Worm (Caenorhabditis elegans): Measurements from ENCODE around the gene nstp-1.

Gene nstp-1

DNA sequence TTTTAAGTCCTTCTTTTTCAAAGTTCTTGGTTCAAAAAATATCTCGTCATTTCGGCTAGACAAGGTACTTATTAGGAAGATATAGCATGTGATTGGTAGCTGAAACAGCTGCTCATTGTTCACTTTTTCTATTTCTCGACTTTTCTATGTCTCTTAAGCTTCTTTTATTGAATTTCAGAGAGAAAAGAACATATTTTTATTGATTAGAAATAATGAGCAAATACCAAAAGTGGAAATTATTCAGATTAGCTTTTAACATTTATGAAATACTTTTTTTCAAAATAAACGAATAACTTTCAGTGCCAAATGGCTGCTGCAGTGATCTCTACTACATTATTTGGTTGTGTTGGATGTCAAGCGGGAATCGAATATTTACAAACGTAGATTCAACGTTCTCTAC is at the start of gene nstp-1:
nstp-1 (plus strand) TSS at position 301 of the 400 bp plus-strand sequence.
- TF ChIP-seq F37B4.10 (GFP tag; IDR thresholded peaks at IDR 0.05) (no peak), snpc-1.1 (tag; optimal IDR thresholded peaks at IDR 0.05; ENCODE audit: insufficient read depth) (no peak), B0035.1 (tag; optimal IDR thresholded peaks at IDR 0.05) (no peak), ceh-40 (GFP tag; IDR thresholded peaks at IDR 0.05) (no peak), nhr-27 (tag; optimal IDR thresholded peaks at IDR 0.05) (no peak), let-526 (GFP tag; IDR thresholded peaks at IDR 0.05) (no peak), fkh-3 (tag; optimal IDR thresholded peaks at IDR 0.05) (no peak), egrh-3 (GFP tag; IDR thresholded peaks at IDR 0.05) (no peak), lin-40 (tag; optimal IDR thresholded peaks at IDR 0.05) (no peak), nhr-179 (tag; optimal IDR thresholded peaks at IDR 0.05) (no peak), sptf-2 (GFP tag; optimal IDR thresholded peaks at IDR 0.05) (no peak), madf-8 (GFP tag; conservative IDR thresholded peaks at IDR 0.05) (no peak), lsy-27 (tag; optimal IDR thresholded peaks at IDR 0.05; ENCODE audit: borderline replicate concordance, insufficient read depth) (no peak), chd-7 (tag; optimal IDR thresholded peaks at IDR 0.05) (no peak), hrde-1 (tag; optimal IDR thresholded peaks at IDR 0.05; ENCODE audit: borderline replicate concordance) (no peak)

DNA sequence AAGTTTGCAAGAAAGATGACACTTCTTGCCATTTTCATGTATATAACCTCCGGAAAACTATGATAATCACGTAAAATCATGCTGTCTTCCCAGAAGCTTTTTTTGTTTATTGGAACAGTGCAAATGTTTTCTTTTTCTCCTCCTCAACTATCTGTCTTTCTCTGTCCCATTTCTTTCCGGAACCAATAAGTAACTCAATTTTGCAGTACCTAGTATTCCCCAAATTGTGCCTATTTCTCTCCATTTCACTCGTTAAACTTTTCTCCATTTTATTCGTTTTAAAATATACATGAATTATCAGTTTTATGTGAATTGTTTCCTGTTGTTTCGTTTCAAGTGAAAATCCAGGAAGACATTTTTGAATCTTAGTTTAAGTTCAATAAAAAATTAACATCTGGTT is 41.2 kb upstream of the nstp-1 start:
- no peak for TF ChIP-seq C17E4.6 (GFP tag; IDR thresholded peaks at IDR 0.05)

DNA sequence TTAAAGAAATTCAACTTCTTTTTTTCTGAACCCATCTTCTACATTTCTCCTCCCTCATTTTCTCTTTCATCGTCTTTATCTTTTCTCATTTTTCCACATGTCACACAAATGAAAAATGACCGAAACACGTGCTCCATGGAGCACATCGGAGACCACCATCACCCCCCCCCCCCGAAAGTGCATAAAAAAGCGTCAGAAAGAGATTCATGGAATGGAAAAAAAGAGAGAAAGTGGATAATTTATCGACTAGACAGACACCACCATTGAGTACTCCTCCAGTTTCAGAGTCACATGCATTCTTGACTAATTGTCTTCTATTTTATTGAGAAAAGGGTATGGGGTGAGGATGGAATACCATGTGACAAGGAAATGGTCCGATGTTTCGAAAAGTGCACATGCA is 37.5 kb upstream of the nstp-1 start:
- peak; percentile 13 for TF ChIP-seq somi-1 (GFP tag; optimal IDR thresholded peaks at IDR 0.05)
- TF ChIP-seq lir-1 (GFP tag; conservative IDR thresholded peaks at IDR 0.05), result no peak
- peak; percentile 33 for TF ChIP-seq K12H6.12 (tag; optimal IDR thresholded peaks at IDR 0.05)
- peak in 1 of 3 experiments; percentile 17 for TF ChIP-seq lin-35 (GFP tag; optimal IDR thresholded peaks at IDR 0.05)

DNA sequence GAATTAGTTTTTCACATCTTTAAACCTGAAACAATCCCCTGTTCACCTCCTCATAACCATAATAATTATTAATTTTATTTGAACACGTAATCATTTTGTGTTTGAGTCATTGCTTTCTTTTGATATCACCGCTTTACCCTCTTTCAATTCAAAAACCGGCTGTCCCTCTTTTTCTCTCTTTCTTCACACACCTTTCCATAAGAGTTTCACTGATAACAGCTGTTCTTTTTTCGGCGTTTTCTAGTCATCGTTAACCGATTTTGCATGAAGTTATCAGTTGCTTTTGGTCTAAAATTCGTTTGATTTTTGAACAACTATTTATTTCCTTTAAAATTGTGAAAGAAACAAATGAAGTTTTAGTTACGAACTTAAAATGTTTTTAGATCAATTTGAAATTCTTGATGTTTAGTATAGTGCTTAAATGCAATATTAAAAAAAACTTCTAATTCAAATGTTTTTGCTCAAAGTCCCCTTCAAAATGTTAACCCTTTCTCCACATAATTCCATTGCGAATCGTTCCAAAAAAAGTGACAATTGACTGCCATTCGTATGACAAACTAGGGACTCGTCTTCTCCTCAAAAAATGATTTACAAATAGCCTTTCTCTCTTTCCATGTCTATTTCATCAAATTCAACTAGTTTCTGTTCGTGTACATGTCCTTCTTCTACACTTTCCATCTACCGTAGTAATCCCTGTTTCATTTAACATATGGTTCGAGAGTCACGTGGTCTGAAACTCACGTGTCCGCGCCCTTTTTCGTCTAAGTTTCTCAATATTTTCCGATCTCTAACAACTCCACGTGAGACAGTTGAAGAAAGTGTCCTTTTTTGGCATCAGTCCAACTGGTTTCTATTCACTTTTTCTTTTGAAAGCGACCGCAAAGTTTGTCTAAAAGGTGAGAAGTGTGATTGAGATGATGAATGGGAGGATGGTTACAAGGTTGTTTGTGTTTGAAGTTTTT is 35.3 kb upstream of the nstp-1 start:
- TF ChIP-seq nhr-179 (tag; optimal IDR thresholded peaks at IDR 0.05), result no peak
- no peak for TF ChIP-seq dpl-1 (GFP tag; optimal IDR thresholded peaks at IDR 0.05)
- peak; percentile 45 for TF ChIP-seq tbp1 (GFP tag; optimal IDR thresholded peaks at IDR 0.05)
- no peak for TF ChIP-seq F52B5.7 (tag; optimal IDR thresholded peaks at IDR 0.05)
- TF ChIP-seq rcor-1 (GFP tag; IDR thresholded peaks at IDR 0.05), result no peak
- TF ChIP-seq F23B12.7 (tag; optimal IDR thresholded peaks at IDR 0.05; ENCODE audit: insufficient read depth), result no peak
- TF ChIP-seq tbx-9 (tag; optimal IDR thresholded peaks at IDR 0.05; ENCODE audit: borderline replicate concordance), result no peak
- TF ChIP-seq hmg-1.2 (GFP tag; IDR thresholded peaks at IDR 0.05), result peak; percentile 56
- no peak for TF ChIP-seq ceh-58 (GFP tag; IDR thresholded peaks at IDR 0.05)
- TF ChIP-seq ztf-28 (GFP tag; IDR thresholded peaks at IDR 0.05), result no peak
- no peak for TF ChIP-seq C17E4.6 (GFP tag; IDR thresholded peaks at IDR 0.05)
- no peak for TF ChIP-seq unc-130 (GFP tag; optimal IDR thresholded peaks at IDR 0.05)
- TF ChIP-seq ztf-6 (GFP tag; IDR thresholded peaks at IDR 0.05), result no peak
- no peak for TF ChIP-seq F57A8.1 (GFP tag; optimal IDR thresholded peaks at IDR 0.05)
- TF ChIP-seq F22D6.2 (tag; optimal IDR thresholded peaks at IDR 0.05), result peak; percentile 69
- TF ChIP-seq attf-6 (GFP tag; IDR thresholded peaks at IDR 0.05), result no peak
- TF ChIP-seq cebp-2 (GFP tag; IDR thresholded peaks at IDR 0.05), result no peak
- peak; percentile 67 for TF ChIP-seq C06A6.2 (GFP tag; conservative IDR thresholded peaks at IDR 0.05)
- TF ChIP-seq somi-1 (GFP tag; optimal IDR thresholded peaks at IDR 0.05), result peak; percentile 95
- TF ChIP-seq Y53F4B.3 (GFP tag; IDR thresholded peaks at IDR 0.05), result no peak
- TF ChIP-seq attf-3 (GFP tag; conservative IDR thresholded peaks at IDR 0.05), result no peak
- no peak for TF ChIP-seq madf-3 (GFP tag; IDR thresholded peaks at IDR 0.05)
- TF ChIP-seq die-1 (tag; optimal IDR thresholded peaks at IDR 0.05), result peak; percentile 19
- TF ChIP-seq tlf-1 (GFP tag; optimal IDR thresholded peaks at IDR 0.05), result peak; percentile 32
- TF ChIP-seq Y53G8AR.9 (GFP tag; conservative IDR thresholded peaks at IDR 0.05), result 0 out of 2 replicates have a peak, but pooled peaks have one; percentile 65

Data from whole organism, young adult.